Fruit fly (Drosophila melanogaster): ENCODE data around the gene tbc.

tbc gene

dm6 chrX:20466382-20466928 is 17.3 kb downstream of the tbc start:
- TF ChIP-seq dsf (GFP tag; optimal IDR thresholded peaks at IDR 0.05; ENCODE audit: borderline replicate concordance) (no peak), OdsH (GFP tag; optimal IDR thresholded peaks at IDR 0.05) (no peak), usp (GFP tag; optimal IDR thresholded peaks at IDR 0.05) (no peak), HLH106 (tag; optimal IDR thresholded peaks at IDR 0.05) (no peak), Mio (GFP tag; optimal IDR thresholded peaks at IDR 0.05) (no peak), foxo (GFP tag; optimal IDR thresholded peaks at IDR 0.05) (no peak), Myc (optimal IDR thresholded peaks at IDR 0.05) (no peak), Jra (GFP tag; optimal IDR thresholded peaks at IDR 0.05) (no peak), brk (GFP tag; optimal IDR thresholded peaks at IDR 0.05) (no peak), CrebA (GFP tag; optimal IDR thresholded peaks at IDR 0.05; ENCODE audit: borderline replicate concordance) (no peak), GATAd (GFP tag; optimal IDR thresholded peaks at IDR 0.05) (no peak), psq (GFP tag; optimal IDR thresholded peaks at IDR 0.05) (no peak), br (GFP tag; optimal IDR thresholded peaks at IDR 0.05) (no peak), fru (GFP tag; optimal IDR thresholded peaks at IDR 0.05) (no peak), N (GFP tag; optimal IDR thresholded peaks at IDR 0.05) (no peak), tai (GFP tag; optimal IDR thresholded peaks at IDR 0.05) (no peak)

- no peak for TF ChIP-seq CG9705 (GFP tag; optimal IDR thresholded peaks at IDR 0.05)
- no peak for TF ChIP-seq Myc (optimal IDR thresholded peaks at IDR 0.05)
- no peak for TF ChIP-seq Dif (GFP tag; optimal IDR thresholded peaks at IDR 0.05; ENCODE audit: partially characterized antibody)
- no peak for TF ChIP-seq pan (optimal IDR thresholded peaks at IDR 0.05)
Observed at dm6 chrX:20467155-20467554, 18.0 kb downstream of the tbc start, which contains the start of gene GstT3. TSS of gene GstT3 (plus strand) at chrX:20467455.

- TF ChIP-seq tai (GFP tag; optimal IDR thresholded peaks at IDR 0.05) = no peak
- TF ChIP-seq Dif (GFP tag; optimal IDR thresholded peaks at IDR 0.05; ENCODE audit: partially characterized antibody) = no peak
- TF ChIP-seq HLH106 (tag; optimal IDR thresholded peaks at IDR 0.05) = no peak
- no peak for TF ChIP-seq CrebA (GFP tag; optimal IDR thresholded peaks at IDR 0.05; ENCODE audit: borderline replicate concordance)
- no peak for TF ChIP-seq sv (GFP tag; optimal IDR thresholded peaks at IDR 0.05)
- no peak for TF ChIP-seq Vsx2 (GFP tag; optimal IDR thresholded peaks at IDR 0.05; ENCODE audit: partially characterized antibody)
- TF ChIP-seq sage (GFP tag; optimal IDR thresholded peaks at IDR 0.05) = no peak
- TF ChIP-seq OdsH (GFP tag; optimal IDR thresholded peaks at IDR 0.05) = no peak
- TF ChIP-seq GATAd (GFP tag; optimal IDR thresholded peaks at IDR 0.05) = no peak
- TF ChIP-seq br (GFP tag; optimal IDR thresholded peaks at IDR 0.05) = no peak
- TF ChIP-seq Myc (optimal IDR thresholded peaks at IDR 0.05) = no peak
- TF ChIP-seq dsf (GFP tag; optimal IDR thresholded peaks at IDR 0.05; ENCODE audit: borderline replicate concordance) = no peak
- TF ChIP-seq CG9705 (GFP tag; optimal IDR thresholded peaks at IDR 0.05) = no peak
- TF ChIP-seq brk (GFP tag; optimal IDR thresholded peaks at IDR 0.05) = no peak
- no peak for TF ChIP-seq Hr78 (GFP tag; optimal IDR thresholded peaks at IDR 0.05)
- no peak for TF ChIP-seq Sp1 (GFP tag; optimal IDR thresholded peaks at IDR 0.05)
- TF ChIP-seq N (GFP tag; optimal IDR thresholded peaks at IDR 0.05) = no peak
Observed at dm6 chrX:20468192-20468591, 19.1 kb downstream of the tbc start.

dm6 chrX:20470701-20471100 is 21.6 kb downstream of the tbc start:
- TF ChIP-seq sage (GFP tag; optimal IDR thresholded peaks at IDR 0.05) = no peak
- no peak for TF ChIP-seq CG32264 (GFP tag; optimal IDR thresholded peaks at IDR 0.05)
- no peak for TF ChIP-seq HLH106 (tag; optimal IDR thresholded peaks at IDR 0.05)
- no peak for TF ChIP-seq tai (GFP tag; optimal IDR thresholded peaks at IDR 0.05)
- no peak for TF ChIP-seq Mio (GFP tag; optimal IDR thresholded peaks at IDR 0.05)
- no peak for TF ChIP-seq brk (GFP tag; optimal IDR thresholded peaks at IDR 0.05)
- TF ChIP-seq fru (GFP tag; optimal IDR thresholded peaks at IDR 0.05) = no peak
- no peak for TF ChIP-seq dmrt93B (GFP tag; optimal IDR thresholded peaks at IDR 0.05)
- no peak for TF ChIP-seq usp (GFP tag; optimal IDR thresholded peaks at IDR 0.05)

dm6 chrX:20478674-20479073 is 29.5 kb downstream of the tbc start:
- TF ChIP-seq rgr (GFP tag; optimal IDR thresholded peaks at IDR 0.05) = no peak
- TF ChIP-seq sage (GFP tag; optimal IDR thresholded peaks at IDR 0.05) = no peak
- no peak for TF ChIP-seq Myc (optimal IDR thresholded peaks at IDR 0.05)
- no peak for TF ChIP-seq psq (GFP tag; optimal IDR thresholded peaks at IDR 0.05)
- TF ChIP-seq h (GFP tag; optimal IDR thresholded peaks at IDR 0.05) = no peak
- no peak for TF ChIP-seq foxo (GFP tag; optimal IDR thresholded peaks at IDR 0.05)
- TF ChIP-seq ey (GFP tag; optimal IDR thresholded peaks at IDR 0.05) = no peak
- TF ChIP-seq jim (GFP tag; optimal IDR thresholded peaks at IDR 0.05) = no peak
- no peak for TF ChIP-seq dl (GFP tag; optimal IDR thresholded peaks at IDR 0.05; ENCODE audit: insufficient read depth in 1 of 2, partially characterized antibody in 2 of 2)
- no peak for TF ChIP-seq pan (optimal IDR thresholded peaks at IDR 0.05)
- no peak for TF ChIP-seq br (GFP tag; optimal IDR thresholded peaks at IDR 0.05)
- no peak for TF ChIP-seq OdsH (GFP tag; optimal IDR thresholded peaks at IDR 0.05)
- no peak for TF ChIP-seq Jra (GFP tag; optimal IDR thresholded peaks at IDR 0.05)
- TF ChIP-seq dsf (GFP tag; optimal IDR thresholded peaks at IDR 0.05; ENCODE audit: borderline replicate concordance) = no peak
- TF ChIP-seq sv (GFP tag; optimal IDR thresholded peaks at IDR 0.05) = no peak
- no peak for TF ChIP-seq CG9705 (GFP tag; optimal IDR thresholded peaks at IDR 0.05)
- TF ChIP-seq Hr78 (GFP tag; optimal IDR thresholded peaks at IDR 0.05) = no peak

Measured in whole organism, wandering third instar larva.